Worm (Caenorhabditis elegans) whole organism, young adult: ENCODE data around the gene col-176.

ENCODE experiments used
- F33H1.4 ChIP-seq: fragments of 200-800 bp; sonication (Bioruptor generic); IDR thresholded peaks from 2 replicates; pipeline ENCODE4 v1.3.6; 2022; ENCODE audit warnings: missing genetic modification reagents, missing genetic modification characterization, missing compliant biosample characterization
- F57C9.4 ChIP-seq: sonication (generic microtip); optimal IDR thresholded peaks from 2 replicates; lab custom pipeline; 2017; ENCODE audit warnings: mild to moderate bottlenecking, missing genetic modification characterization, missing compliant biosample characterization
- akir-1 ChIP-seq: fragments of 200-800 bp; sonication (Bioruptor generic); optimal IDR thresholded peaks from 2 replicates; lab custom pipeline; 2018; ENCODE audit warnings: mild to moderate bottlenecking, missing genetic modification characterization, moderate library complexity, missing compliant biosample characterization
- ama-1 ChIP-seq, 3 experiments: fragments of 150-350 bp in 1 of 3; sonication (generic microtip) in 2 of 3; optimal IDR thresholded peaks; 2 replicates each; lab custom pipeline; 2014 to 2018; ENCODE audit warnings: missing biosample characterization in 2 of 3, missing genetic modification characterization in 2 of 3, missing genetic modification reagents in 2 of 3
- attf-6 ChIP-seq: fragments of 200-800 bp; sonication (Bioruptor generic); IDR thresholded peaks from 2 replicates; pipeline ENCODE4 v1.3.6; 2022; ENCODE audit warnings: missing genetic modification reagents, missing genetic modification characterization, missing compliant biosample characterization
- efl-1 ChIP-seq: fragments of 150-350 bp; optimal IDR thresholded peaks from 2 replicates; lab custom pipeline; 2014; ENCODE audit warnings: missing biosample characterization, missing genetic modification reagents, missing genetic modification characterization
- gei-17 ChIP-seq: fragments of 200-800 bp; sonication (Bioruptor generic); optimal IDR thresholded peaks from 2 replicates; lab custom pipeline; 2018; ENCODE audit warnings: mild to moderate bottlenecking, missing genetic modification characterization, missing compliant biosample characterization
- lin-26 ChIP-seq: fragments of 200-800 bp; sonication (Bioruptor generic); IDR thresholded peaks from 2 replicates; pipeline ENCODE4 v1.3.6; 2022; ENCODE audit warnings: missing genetic modification reagents, missing genetic modification characterization, missing compliant biosample characterization
- madf-8 ChIP-seq: fragments of 200-800 bp; sonication (Bioruptor generic); conservative IDR thresholded peaks from 2 replicates; pipeline ENCODE4 v1.3.6; 2022; ENCODE audit warnings: missing genetic modification reagents, missing genetic modification characterization, missing compliant biosample characterization
- mxl-1 ChIP-seq: sonication (generic microtip); optimal IDR thresholded peaks from 2 replicates; lab custom pipeline; 2016; ENCODE audit warnings: missing genetic modification characterization, missing compliant biosample characterization
- nhr-80 ChIP-seq: sonication (generic microtip); optimal IDR thresholded peaks from 2 replicates; lab custom pipeline; 2016; ENCODE audit warnings: missing genetic modification characterization, missing compliant biosample characterization
- pha-4 ChIP-seq: fragments of 150-350 bp; sonication (generic microtip); optimal IDR thresholded peaks from 2 replicates; lab custom pipeline; 2014; ENCODE audit warnings: missing biosample characterization, missing genetic modification reagents, missing genetic modification characterization
- somi-1 ChIP-seq: fragments of 200-800 bp; sonication (Bioruptor generic); optimal IDR thresholded peaks from 2 replicates; lab custom pipeline; 2018; ENCODE audit warnings: mild to moderate bottlenecking, missing genetic modification characterization, missing compliant biosample characterization
- unc-62 ChIP-seq: fragments of 150-350 bp; optimal IDR thresholded peaks from 2 replicates; lab custom pipeline; 2014; ENCODE audit warnings: missing biosample characterization, missing genetic modification reagents, missing genetic modification characterization

ce11 chrX:10058332-10058731, 19.1 kb upstream of the col-176 start, which contains the start of gene ZC373.2:
- TF ChIP-seq F57C9.4 (tag; lab: Kevin White, UChicago) (no peak), mxl-1 (tag; lab: Kevin White, UChicago) (no peak), F33H1.4 (no peak), gei-17 (GFP tag; lab: Kevin White, UChicago) (no peak), nhr-80 (tag; lab: Kevin White, UChicago) (no peak), ama-1 (optimal IDR thresholded peaks at IDR 0.05; lab: Kevin White, UChicago) (no peak), ama-1 (GFP tag; optimal IDR thresholded peaks at IDR 0.05; lab: Kevin White, UChicago) (no peak), lin-26 (no peak), attf-6 (GFP tag; lab: Robert Waterston, UW) (no peak), unc-62 (GFP tag; lab: Kevin White, UChicago) (no peak), pha-4 (tag; lab: Kevin White, UChicago) (no peak), akir-1 (GFP tag; lab: Kevin White, UChicago) (no peak), madf-8 (GFP tag; lab: Robert Waterston, UW) (no peak), somi-1 (GFP tag; lab: Kevin White, UChicago) (no peak), efl-1 (GFP tag; lab: Kevin White, UChicago) (no peak)
